Worm (Caenorhabditis elegans): Measurements from ENCODE around the gene pstk-1.
A peak's percentile ranks its signal among the peaks of the same experiment; 100 is the strongest.

Gene pstk-1

ce11 chrIII:12427527-12428263, 38.7 kb upstream of the pstk-1 start:
- peak; percentile 13 for TF ChIP-seq efl-1 (GFP tag; optimal IDR thresholded peaks at IDR 0.05)
- no peak for TF ChIP-seq hlh-26 (GFP tag; conservative IDR thresholded peaks at IDR 0.05)
- no peak for TF ChIP-seq nfya-1 (tag; optimal IDR thresholded peaks at IDR 0.05; ENCODE audit: borderline replicate concordance, insufficient read depth)
- no peak for TF ChIP-seq ets-4 (GFP tag; optimal IDR thresholded peaks at IDR 0.05)
- no peak for TF ChIP-seq nhr-179 (tag; optimal IDR thresholded peaks at IDR 0.05)
- no peak for TF ChIP-seq D2030.7 (GFP tag; IDR thresholded peaks at IDR 0.05)
- TF ChIP-seq gei-17 (GFP tag; optimal IDR thresholded peaks at IDR 0.05), result no peak
- TF ChIP-seq ceh-58 (GFP tag; IDR thresholded peaks at IDR 0.05), result no peak
- TF ChIP-seq lin-35 (GFP tag; optimal IDR thresholded peaks at IDR 0.05), result no peak
- TF ChIP-seq snpc-1.1 (tag; optimal IDR thresholded peaks at IDR 0.05; ENCODE audit: insufficient read depth), result no peak
- TF ChIP-seq ama-1 (optimal IDR thresholded peaks at IDR 0.05), result no peak
- peak in 1 of 2 experiments; percentile 42 for TF ChIP-seq ama-1 (GFP tag; optimal IDR thresholded peaks at IDR 0.05)
- TF ChIP-seq ZK185.1 (tag; optimal IDR thresholded peaks at IDR 0.05; ENCODE audit: poor library complexity, severe bottlenecking), result no peak
- TF ChIP-seq cebp-1 (GFP tag; IDR thresholded peaks at IDR 0.05), result no peak
- no peak for TF ChIP-seq cebp-1 (tag; optimal IDR thresholded peaks at IDR 0.05)
- no peak for TF ChIP-seq nfyb-1 (GFP tag; IDR thresholded peaks at IDR 0.05)
- TF ChIP-seq rcor-1 (GFP tag; IDR thresholded peaks at IDR 0.05), result no peak

ce11 chrIII:12428264-12428627, 38.2 kb upstream of the pstk-1 start:
- TF ChIP-seq ztf-18 (tag; optimal IDR thresholded peaks at IDR 0.05) (no peak), snpc-4 (GFP tag; optimal IDR thresholded peaks at IDR 0.05) (peak; percentile 12), snpc-4 (tag; optimal IDR thresholded peaks at IDR 0.05) (no peak), dpl-1 (GFP tag; optimal IDR thresholded peaks at IDR 0.05) (peak; percentile 26), F39B2.1 (GFP tag; IDR thresholded peaks at IDR 0.05) (no peak), egl-18 (GFP tag; IDR thresholded peaks at IDR 0.05) (no peak), nhr-179 (tag; optimal IDR thresholded peaks at IDR 0.05) (no peak), sea-2 (GFP tag; IDR thresholded peaks at IDR 0.05) (no peak), mel-28 (tag; optimal IDR thresholded peaks at IDR 0.05; ENCODE audit: borderline replicate concordance) (no peak)

ce11 chrIII:12428799-12429351, 37.5 kb upstream of the pstk-1 start:
- TF ChIP-seq snpc-3.4 (tag; optimal IDR thresholded peaks at IDR 0.05) (peak; percentile 34), egl-44 (GFP tag; IDR thresholded peaks at IDR 0.05) (no peak), athp-1 (tag; optimal IDR thresholded peaks at IDR 0.05) (peak; percentile 69), lin-35 (GFP tag; optimal IDR thresholded peaks at IDR 0.05) (peak in 1 of 3 experiments; percentile 26), tbp1 (GFP tag; optimal IDR thresholded peaks at IDR 0.05) (peak; percentile 41), lin-40 (tag; optimal IDR thresholded peaks at IDR 0.05) (no peak), unc-130 (GFP tag; optimal IDR thresholded peaks at IDR 0.05) (peak; percentile 4), D2030.7 (GFP tag; IDR thresholded peaks at IDR 0.05) (peak; percentile 39), ztf-22 (GFP tag; optimal IDR thresholded peaks at IDR 0.05) (no peak), lin-54 (GFP tag; optimal IDR thresholded peaks at IDR 0.05) (peak; percentile 42), ceh-27 (GFP tag; optimal IDR thresholded peaks at IDR 0.05) (no peak), B0019.2 (GFP tag; conservative IDR thresholded peaks at IDR 0.05) (no peak), lsy-27 (tag; optimal IDR thresholded peaks at IDR 0.05; ENCODE audit: borderline replicate concordance, insufficient read depth) (no peak), pbrm-1 (GFP tag; IDR thresholded peaks at IDR 0.05) (no peak), rcor-1 (GFP tag; IDR thresholded peaks at IDR 0.05) (no peak), let-607 (tag; optimal IDR thresholded peaks at IDR 0.05) (no peak), mcd-1 (GFP tag; IDR thresholded peaks at IDR 0.05) (peak; percentile 35; the same call in 1 of the 2 replicates), lsl-1 (GFP tag; optimal IDR thresholded peaks at IDR 0.05) (no peak), madf-10 (tag; optimal IDR thresholded peaks at IDR 0.05) (no peak), him-1 (tag; optimal IDR thresholded peaks at IDR 0.05) (no peak), chd-7 (tag; optimal IDR thresholded peaks at IDR 0.05) (peak; percentile 51), ets-4 (GFP tag; optimal IDR thresholded peaks at IDR 0.05) (no peak), zim-3 (tag; optimal IDR thresholded peaks at IDR 0.05) (peak; percentile 28)
